Worm (Caenorhabditis elegans): ENCODE data around the gene pfk-1.2.

ce11 chrV:9544176-9544632, 12.6 kb downstream of the pfk-1.2 start, which contains the start of gene mdf-1:
- TF ChIP-seq tbx-2 (tag; optimal IDR thresholded peaks at IDR 0.05) (peak; percentile 14), mdl-1 (tag; optimal IDR thresholded peaks at IDR 0.05) (no peak), ztf-11 (tag; optimal IDR thresholded peaks at IDR 0.05) (no peak), elt-2 (tag; optimal IDR thresholded peaks at IDR 0.05) (peak; percentile 47), elt-3 (tag; optimal IDR thresholded peaks at IDR 0.05) (no peak)
